Worm (Caenorhabditis elegans): Measurements from ENCODE around the gene wsp-1.

- no peak for TF ChIP-seq ztf-11 (tag; optimal IDR thresholded peaks at IDR 0.05)
- TF ChIP-seq unc-62 (GFP tag; optimal IDR thresholded peaks at IDR 0.05), result no peak
- no peak for TF ChIP-seq nhr-28 (tag; optimal IDR thresholded peaks at IDR 0.05)
- TF ChIP-seq sptf-1 (tag; optimal IDR thresholded peaks at IDR 0.05), result no peak
- TF ChIP-seq mep-1 (tag; optimal IDR thresholded peaks at IDR 0.05), result no peak
- no peak for TF ChIP-seq elt-3 (tag; optimal IDR thresholded peaks at IDR 0.05)
- TF ChIP-seq nhr-76 (tag; optimal IDR thresholded peaks at IDR 0.05), result no peak
- TF ChIP-seq lsy-2 (tag; optimal IDR thresholded peaks at IDR 0.05), result no peak
- no peak for TF ChIP-seq ceh-43 (GFP tag; optimal IDR thresholded peaks at IDR 0.05)
These were observed 26.6 kb upstream of the wsp-1 start, which contains the start of gene serp-1.2 for ce11 chrIV:8225357-8225756.
